Worm (Caenorhabditis elegans) whole organism, midembryonic: ENCODE measurements around the gene ncap-1.

ENCODE experiments used
- cog-1 ChIP-seq: sonication (generic microtip); optimal IDR thresholded peaks from 2 replicates; lab custom pipeline; 2016; ENCODE audit warnings: missing genetic modification characterization, missing compliant biosample characterization
- flt-1 ChIP-seq: fragments of 200-800 bp; sonication (Bioruptor generic); IDR thresholded peaks from 2 replicates; pipeline ENCODE4 v1.3.6; 2022; ENCODE audit warnings: missing genetic modification characterization, missing compliant biosample characterization
- ztf-23 ChIP-seq: fragments of 200-800 bp; sonication (Bioruptor generic); IDR thresholded peaks from 2 replicates; pipeline ENCODE4 v1.3.6; 2022; ENCODE audit warnings: missing genetic modification reagents, missing genetic modification characterization, missing compliant biosample characterization
- ztf-29 ChIP-seq: fragments of 200-800 bp; sonication (Bioruptor generic); IDR thresholded peaks from 2 replicates; pipeline ENCODE4 v1.3.6; 2022; ENCODE audit warnings: missing genetic modification reagents, missing genetic modification characterization, missing compliant biosample characterization

- TF ChIP-seq ztf-29 (GFP tag; lab: Robert Waterston, UW) (no peak), cog-1 (no peak), flt-1 (no peak), ztf-23 (GFP tag; lab: Robert Waterston, UW) (no peak)
Observed at ce11 chrII:2867701-2868100, 51.4 kb downstream of the ncap-1 start, which contains the start of gene Y110A2AL.2.
